Fruit fly (Drosophila melanogaster) whole organism: ENCODE measurements around the gene gb.

Experiments
- CG8478 ChIP-seq: fragments of >200 bp; optimal IDR thresholded peaks from 2 replicates; lab custom pipeline; 2018; ENCODE audit warnings: inconsistent platforms
- Dll ChIP-seq: fragments of >200 bp; optimal IDR thresholded peaks from 2 replicates; lab custom pipeline; 2017
- EcR ChIP-seq, 2 experiments: fragments of >200 bp; optimal IDR thresholded peaks; 2 replicates each; lab custom pipeline; 2017; ENCODE audit warnings: missing biosample characterization in 2 of 2, missing genetic modification characterization in 2 of 2, missing genetic modification reagents in 2 of 2
- pan ChIP-seq: fragments of >200 bp; optimal IDR thresholded peaks from 2 replicates; lab custom pipeline; 2017
- psq ChIP-seq: fragments of >200 bp; optimal IDR thresholded peaks from 2 replicates; lab custom pipeline; 2017
- usp ChIP-seq: fragments of >200 bp; optimal IDR thresholded peaks from 2 replicates; lab custom pipeline; 2017; ENCODE audit warnings: missing biosample characterization, missing genetic modification characterization, mixed read lengths

The gb gene

DNA sequence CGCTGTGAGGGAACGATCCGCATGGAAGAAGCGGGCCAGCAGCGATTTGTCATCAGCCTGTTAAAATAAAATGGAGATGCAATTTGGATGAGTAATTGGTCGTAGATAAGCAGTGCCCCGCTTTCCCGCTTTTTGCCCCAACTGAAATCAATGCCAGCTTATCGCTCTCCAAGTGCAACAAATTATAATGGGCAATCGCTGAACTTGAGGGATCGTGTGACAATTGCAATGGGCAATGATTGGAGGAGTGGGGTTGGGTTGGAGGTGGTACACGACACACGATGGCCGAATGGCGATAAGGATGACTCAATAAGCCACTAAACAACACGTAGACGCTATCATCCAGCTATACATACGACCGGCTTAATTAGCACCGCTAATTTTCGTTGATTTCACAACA, 16.7 kb upstream of the gb start:
- TF ChIP-seq CG8478 (lab: Kevin White, UChicago): no peak

DNA sequence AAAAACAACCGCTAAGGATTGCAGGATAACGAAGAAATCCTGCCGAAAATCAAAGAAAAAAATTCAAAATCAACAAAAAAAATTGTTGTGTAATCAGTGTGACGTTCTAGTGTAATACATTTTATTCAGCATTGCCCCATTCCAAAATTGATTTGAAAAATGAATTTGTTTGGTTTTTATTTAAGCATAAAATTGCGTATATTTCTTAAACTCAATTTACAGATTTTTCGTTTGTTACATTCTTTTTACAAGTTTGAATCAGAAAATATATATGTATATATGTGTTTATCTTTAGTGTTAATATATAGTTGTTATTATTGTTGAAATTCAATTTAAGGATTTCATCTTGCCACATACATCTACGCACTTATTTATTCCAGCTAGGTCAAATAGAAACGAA, 12.5 kb upstream of the gb start, which contains the start of gene CG6059:
Gene CG6059, minus strand, starts transcription at position 101 of the 400 bp plus-strand sequence.
- TF ChIP-seq usp (GFP tag; lab: Kevin White, UChicago): no peak
- TF ChIP-seq psq (lab: Kevin White, UChicago): no peak
- TF ChIP-seq Dll (lab: Kevin White, UChicago): no peak
- no peak for TF ChIP-seq pan
- no peak for TF ChIP-seq EcR (GFP tag; optimal IDR thresholded peaks at IDR 0.05; lab: Kevin White, UChicago)
- TF ChIP-seq CG8478 (lab: Kevin White, UChicago): no peak

DNA sequence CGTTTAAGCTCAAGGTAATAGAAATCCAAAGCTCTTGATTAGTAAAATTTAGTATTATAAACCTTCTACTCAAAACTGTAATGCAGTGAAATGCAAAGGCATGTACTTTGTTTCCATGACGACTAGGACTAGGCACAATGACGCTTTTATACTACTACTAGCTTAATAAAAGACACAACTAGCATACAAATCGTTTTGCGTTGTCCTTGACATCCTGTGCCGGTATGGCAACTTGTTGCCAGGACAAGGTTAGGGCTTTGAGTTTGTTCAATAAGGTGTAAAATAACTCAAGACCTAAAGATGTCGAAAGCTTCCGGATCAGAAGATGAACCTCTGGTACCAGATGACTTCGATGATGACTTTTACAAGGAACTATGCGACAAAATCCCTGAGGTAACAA, 6.3 kb upstream of the gb start, which contains the start of gene CG5882:
Gene CG5882, plus strand, starts transcription at position 301 of the 400 bp plus-strand sequence.
- TF ChIP-seq usp (GFP tag; lab: Kevin White, UChicago): no peak
- no peak for TF ChIP-seq pan
- TF ChIP-seq CG8478 (lab: Kevin White, UChicago): no peak
- TF ChIP-seq EcR (GFP tag; optimal IDR thresholded peaks at IDR 0.05; lab: Kevin White, UChicago): no peak
- TF ChIP-seq psq (lab: Kevin White, UChicago): no peak
- TF ChIP-seq Dll (lab: Kevin White, UChicago): no peak

DNA sequence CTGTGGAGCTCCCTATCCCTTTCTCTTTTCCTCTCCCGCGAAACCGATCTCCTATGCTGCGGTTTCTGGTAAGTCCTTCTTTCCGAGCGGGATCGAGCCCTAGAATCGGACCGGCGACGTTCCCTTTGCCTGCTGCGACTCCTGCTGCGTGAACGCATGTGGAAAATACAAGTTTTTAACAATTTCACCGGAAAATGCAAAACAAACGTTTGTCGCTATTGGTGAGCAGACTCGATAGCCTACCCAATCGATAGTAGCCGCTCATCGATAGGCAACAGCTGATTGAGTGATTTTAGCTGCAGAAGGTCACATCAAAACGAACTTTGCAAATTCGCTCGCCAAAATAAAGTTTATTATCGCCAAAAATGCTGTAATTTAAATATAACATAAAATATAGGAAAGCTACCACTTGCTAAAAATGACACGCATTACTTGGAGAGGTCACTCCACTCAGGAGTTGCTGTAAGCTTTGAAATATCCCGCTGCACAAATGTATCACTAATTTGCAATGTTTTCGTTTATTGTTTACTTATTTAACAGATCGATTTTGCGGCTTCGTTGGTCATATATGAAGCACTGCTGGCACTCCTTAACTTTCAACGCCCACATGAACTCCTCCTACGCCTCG, 4.5 kb upstream of the gb start, which contains the start of the genes CG6066 and CG5880:
Gene CG6066, minus strand, starts transcription at position 243 of the 628 bp plus-strand sequence.
Gene CG5880, plus strand, starts transcription at position 281 of the 628 bp plus-strand sequence.
- TF ChIP-seq psq (lab: Kevin White, UChicago) (no peak), usp (GFP tag; lab: Kevin White, UChicago) (no peak), pan (no peak), CG8478 (lab: Kevin White, UChicago) (no peak), EcR (GFP tag; optimal IDR thresholded peaks at IDR 0.05; lab: Kevin White, UChicago) (no peak), Dll (lab: Kevin White, UChicago) (no peak)

DNA sequence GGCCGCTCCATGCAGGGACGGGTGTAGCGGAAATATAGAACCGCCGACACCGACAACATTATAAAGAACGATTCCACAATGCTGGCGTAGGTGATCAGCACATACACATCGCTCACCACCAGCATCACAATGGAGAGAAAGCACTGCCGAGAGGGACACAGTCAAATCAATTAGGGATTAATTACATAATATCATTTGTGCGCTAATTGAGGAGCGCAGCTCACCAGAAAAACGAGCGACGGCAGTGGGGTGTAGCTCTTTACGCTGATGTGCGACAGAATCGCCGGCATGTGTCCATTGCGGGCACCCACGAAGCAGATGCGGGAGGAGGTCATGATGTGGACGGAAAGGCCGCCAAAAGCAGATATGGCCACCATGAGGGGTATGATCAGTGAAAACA, 2.6 kb downstream of the gb start:
- TF ChIP-seq pan (no peak), EcR (GFP tag; optimal IDR thresholded peaks at IDR 0.05; lab: Kevin White, UChicago) (no peak), usp (GFP tag; lab: Kevin White, UChicago) (no peak), Dll (lab: Kevin White, UChicago) (no peak), psq (lab: Kevin White, UChicago) (no peak), CG8478 (lab: Kevin White, UChicago) (no peak)

DNA sequence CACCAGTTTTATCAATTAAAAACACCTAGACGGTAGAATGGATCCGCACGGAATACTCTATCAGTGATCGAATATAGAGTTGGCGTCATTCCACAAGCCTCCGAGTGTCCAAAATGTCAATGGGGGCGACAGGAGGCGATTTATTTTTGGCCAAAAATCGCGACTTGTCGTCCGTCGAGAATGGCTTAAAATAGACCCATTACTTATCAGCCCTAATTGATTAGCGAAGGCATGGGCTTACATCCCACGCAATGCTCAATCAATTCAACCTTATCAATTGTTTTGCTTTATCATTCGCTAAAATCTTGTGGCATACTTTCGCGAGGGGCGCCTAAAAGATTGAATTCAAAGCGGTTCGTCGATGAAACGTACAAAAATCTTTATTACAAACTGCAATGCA, 4.0 kb downstream of the gb start:
- TF ChIP-seq EcR (GFP tag; optimal IDR thresholded peaks at IDR 0.05; lab: Kevin White, UChicago) (no peak), CG8478 (lab: Kevin White, UChicago) (no peak), usp (GFP tag; lab: Kevin White, UChicago) (no peak), psq (lab: Kevin White, UChicago) (no peak), Dll (lab: Kevin White, UChicago) (no peak), pan (no peak)

DNA sequence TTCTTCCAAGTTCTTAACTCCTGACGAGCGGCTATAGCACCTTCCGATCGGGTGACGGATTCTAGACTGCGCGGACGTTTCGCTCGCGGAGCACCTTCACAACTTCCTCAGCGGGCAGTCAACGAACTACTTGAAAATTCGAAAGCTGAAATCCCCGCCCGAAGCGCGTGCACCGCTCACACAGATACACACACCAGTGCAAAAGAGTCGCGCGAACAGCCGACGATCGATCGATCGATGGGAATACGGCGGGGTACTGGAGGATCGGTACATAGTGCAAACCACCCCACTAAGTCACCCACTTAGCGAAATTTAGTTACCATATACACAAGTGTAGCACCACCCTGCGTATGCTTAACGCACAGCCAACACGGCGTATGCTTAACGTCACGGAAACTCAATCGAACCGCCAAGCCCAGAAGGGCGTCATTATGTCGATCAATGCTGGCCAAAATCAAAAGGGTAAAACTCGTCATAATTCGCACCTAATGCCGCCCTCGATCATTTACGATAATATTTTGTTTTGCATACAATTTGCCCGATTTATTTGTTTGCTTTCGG, 5.9 kb downstream of the gb start, which contains the start of gene CAH9:
Gene CAH9, minus strand, starts transcription at position 51 of the 561 bp plus-strand sequence.
- no peak for TF ChIP-seq CG8478 (lab: Kevin White, UChicago)
- TF ChIP-seq pan: no peak
- TF ChIP-seq Dll (lab: Kevin White, UChicago): no peak
- no peak for TF ChIP-seq EcR (GFP tag; optimal IDR thresholded peaks at IDR 0.05; lab: Kevin White, UChicago)

DNA sequence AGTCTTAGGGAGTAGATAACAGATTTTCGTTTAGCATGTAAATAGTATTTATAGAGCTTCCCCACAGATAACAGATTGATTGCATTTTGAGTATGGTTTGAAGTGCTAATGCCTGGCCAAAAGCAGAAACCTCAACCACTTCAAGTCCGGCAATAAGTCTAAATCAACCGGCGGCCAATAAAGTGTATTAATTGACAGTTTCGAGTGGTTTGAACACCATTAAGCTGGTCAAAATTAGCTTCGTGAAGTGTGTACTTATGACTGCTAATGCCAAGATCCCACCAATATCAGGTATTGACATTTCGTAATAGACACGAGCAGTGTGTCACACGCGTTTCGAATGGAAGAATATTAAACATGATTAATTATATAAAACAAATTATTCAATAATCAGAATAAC, 6.6 kb downstream of the gb start:
- TF ChIP-seq EcR (GFP tag; optimal IDR thresholded peaks at IDR 0.05; lab: Kevin White, UChicago) (no peak), usp (GFP tag; lab: Kevin White, UChicago) (no peak), Dll (lab: Kevin White, UChicago) (no peak), pan (no peak)

DNA sequence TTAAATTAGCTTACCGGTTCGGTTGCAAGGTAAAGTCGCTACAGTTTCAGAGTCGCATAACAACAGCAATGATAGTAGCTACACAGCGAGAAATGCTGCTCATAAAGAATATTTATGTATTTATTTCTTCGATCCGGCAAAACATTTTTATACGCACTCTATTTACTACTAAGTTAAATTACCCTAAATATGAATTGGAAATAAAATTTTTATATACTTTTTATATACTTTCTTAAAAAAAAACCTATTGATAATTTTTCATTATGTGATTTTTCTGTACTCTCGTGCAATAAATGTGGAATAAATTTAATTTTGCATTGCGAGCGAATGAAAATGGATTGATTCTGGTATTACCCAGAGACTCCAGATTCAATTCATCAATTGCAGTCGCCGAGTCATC, 11.1 kb downstream of the gb start, which contains the start of gene Jhbp11:
Gene Jhbp11, plus strand, starts transcription at position 301 of the 400 bp plus-strand sequence.
- no peak for TF ChIP-seq usp (GFP tag; lab: Kevin White, UChicago)

DNA sequence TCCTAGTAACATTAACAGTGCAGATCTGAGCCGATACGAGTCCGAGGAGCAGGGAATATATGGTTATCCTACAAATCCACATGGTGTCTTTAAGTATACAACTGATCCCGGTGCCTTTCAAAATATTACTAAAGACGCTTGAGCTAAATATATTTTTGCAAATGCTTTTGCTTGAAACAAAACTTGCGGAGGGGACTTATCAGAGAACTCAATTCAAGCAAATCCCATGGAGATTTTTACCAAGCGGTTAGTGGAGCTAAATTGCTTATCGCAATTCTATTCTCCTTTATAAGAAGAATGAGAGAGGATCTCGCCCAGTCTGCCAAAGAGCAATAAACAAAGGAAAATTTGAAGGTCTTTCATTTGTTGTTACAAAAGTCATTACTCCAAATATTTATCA, 12.5 kb downstream of the gb start, which contains the start of gene eater:
Gene eater, minus strand, starts transcription at position 101 of the 400 bp plus-strand sequence.
- TF ChIP-seq Dll (lab: Kevin White, UChicago) (no peak), usp (GFP tag; lab: Kevin White, UChicago) (no peak), CG8478 (lab: Kevin White, UChicago) (no peak), pan (no peak), EcR (GFP tag; optimal IDR thresholded peaks at IDR 0.05; lab: Kevin White, UChicago) (no peak)

DNA sequence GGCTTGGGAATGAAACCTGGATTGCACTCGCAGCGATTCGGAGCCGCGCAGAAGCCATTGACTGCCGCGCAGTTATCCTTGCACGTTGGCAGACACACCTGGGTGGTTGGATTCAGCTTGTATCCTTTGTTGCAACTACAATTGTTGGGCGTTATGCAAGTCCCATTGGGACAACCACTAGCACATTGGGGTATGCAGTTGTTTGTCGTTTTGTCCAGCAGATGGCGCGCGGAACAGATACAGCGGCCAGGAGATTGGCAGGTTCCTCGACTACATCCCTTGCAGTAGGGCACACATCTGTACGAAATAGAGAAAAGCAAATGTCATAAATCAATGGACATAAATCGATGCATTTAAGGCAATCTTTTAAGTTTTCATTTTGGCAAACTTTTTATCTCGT, 13.4 kb downstream of the gb start:
- TF ChIP-seq CG8478 (lab: Kevin White, UChicago): no peak
- no peak for TF ChIP-seq Dll (lab: Kevin White, UChicago)
- no peak for TF ChIP-seq pan
- TF ChIP-seq EcR (GFP tag; optimal IDR thresholded peaks at IDR 0.05; lab: Kevin White, UChicago): no peak
- no peak for TF ChIP-seq psq (lab: Kevin White, UChicago)
- TF ChIP-seq usp (GFP tag; lab: Kevin White, UChicago): no peak

DNA sequence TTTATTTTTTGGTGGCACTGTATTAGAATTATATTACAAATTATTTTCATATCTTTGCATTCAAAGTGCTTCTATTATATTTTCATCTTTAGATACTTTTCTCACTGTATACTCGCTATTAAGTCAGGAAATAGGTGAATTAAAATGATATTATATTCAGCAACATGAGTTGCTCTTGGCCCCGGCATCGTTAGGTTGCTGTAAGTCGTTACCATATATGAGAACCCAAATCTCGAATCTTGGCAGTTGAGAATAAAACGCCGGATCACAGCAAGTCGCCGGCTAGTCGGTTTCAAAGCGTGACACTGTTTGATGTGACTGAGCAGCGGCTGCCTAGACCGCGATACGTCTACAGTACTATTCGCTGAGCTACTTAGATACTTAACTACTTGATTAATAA, 17.8 kb downstream of the gb start, which contains the start of gene CG14259:
Gene CG14259, plus strand, starts transcription at position 301 of the 400 bp plus-strand sequence.
- TF ChIP-seq psq (lab: Kevin White, UChicago) (no peak), usp (GFP tag; lab: Kevin White, UChicago) (no peak), Dll (lab: Kevin White, UChicago) (no peak), pan (no peak), EcR (GFP tag; optimal IDR thresholded peaks at IDR 0.05; lab: Kevin White, UChicago) (no peak), CG8478 (lab: Kevin White, UChicago) (no peak)
